Fruit fly (Drosophila melanogaster) whole organism, embryonic: ENCODE data around the gene CG33784.

Experiments
- CG1233 ChIP-seq: fragments of 200-800 bp; sonication (Bioruptor generic); optimal IDR thresholded peaks from 4 replicates; lab custom pipeline; 2018; ENCODE audit warnings: missing biosample characterization, mild to moderate bottlenecking, missing genetic modification characterization
- CG1602 ChIP-seq: fragments of 200-800 bp; sonication (Bioruptor generic); optimal IDR thresholded peaks from 3 replicates; lab custom pipeline; 2016; ENCODE audit warnings: missing biosample characterization, missing genetic modification characterization
- CG31441 ChIP-seq: fragments of 200-800 bp; sonication (Bioruptor generic); IDR thresholded peaks from 2 replicates; pipeline ENCODE4 v1.3.6; 2022; ENCODE audit warnings: missing biosample characterization, missing genetic modification characterization
- CG7963 ChIP-seq: fragments of 200-800 bp; sonication (Bioruptor generic); IDR thresholded peaks from 3 replicates; pipeline ENCODE4 v1.3.6; 2022; ENCODE audit warnings: missing biosample characterization, missing genetic modification characterization; ENCODE audit not compliant: partially characterized antibody
- CG9437 ChIP-seq: fragments of 200-800 bp; sonication (Bioruptor generic); optimal IDR thresholded peaks from 2 replicates; lab custom pipeline; 2018; ENCODE audit warnings: missing biosample characterization, mild to moderate bottlenecking, missing genetic modification characterization
- Drgx ChIP-seq: fragments of 200-800 bp; sonication (Bioruptor generic); IDR thresholded peaks from 2 replicates; pipeline ENCODE4 v1.3.6; 2022; ENCODE audit warnings: missing biosample characterization, missing genetic modification characterization
- YL-1 ChIP-seq: fragments of 200-800 bp; sonication (Bioruptor generic); optimal IDR thresholded peaks from 3 replicates; lab custom pipeline; 2017; ENCODE audit warnings: missing biosample characterization, mild to moderate bottlenecking, missing genetic modification characterization
- hkb ChIP-seq, 2 experiments: fragments of 200-800 bp in 1 of 2; fragments of >200 bp in 1 of 2; sonication (Bioruptor generic) in 1 of 2; IDR thresholded peaks in 1 of 2; optimal IDR thresholded peaks in 1 of 2; 2 replicates each; pipeline versions ENCODE4 v1.3.6 to Lab custom; 2017 to 2022; ENCODE audit warnings: missing biosample characterization in 1 of 2, missing genetic modification characterization in 1 of 2
- onecut ChIP-seq: fragments of 200-800 bp; sonication (Bioruptor generic); IDR thresholded peaks from 2 replicates; pipeline ENCODE4 v1.3.6; 2022; ENCODE audit warnings: missing biosample characterization, missing genetic modification characterization

dm6 chr3R:10055004-10055403 is 12.7 kb upstream of the CG33784 start:
- TF ChIP-seq onecut (GFP tag; lab: Robert Waterston, UW) = no peak
- no peak for TF ChIP-seq CG31441 (GFP tag; lab: Robert Waterston, UW)
- TF ChIP-seq CG1602 (GFP tag; lab: Kevin White, UChicago) = no peak
- no peak for TF ChIP-seq Drgx (GFP tag; lab: Robert Waterston, UW)
- no peak for TF ChIP-seq CG9437 (GFP tag; lab: Kevin White, UChicago)
- TF ChIP-seq CG1233 (GFP tag; lab: Kevin White, UChicago) = no peak
- no peak for TF ChIP-seq hkb (optimal IDR thresholded peaks at IDR 0.05; lab: Kevin White, UChicago)
- no peak for TF ChIP-seq hkb (GFP tag; IDR thresholded peaks at IDR 0.05; lab: Robert Waterston, UW)
- TF ChIP-seq CG7963 (GFP tag; lab: Robert Waterston, UW) = no peak
- TF ChIP-seq YL-1 = no peak
